Fruit fly (Drosophila melanogaster): Measurements from ENCODE around the gene twin.
A peak's percentile ranks its signal among the peaks of the same experiment; 100 is the strongest.

The twin gene

dm6 chr3R:24151924-24152809, 69.6 kb downstream of the twin start, which contains the start of the genes p38a and CG6178:
Gene p38a (minus strand): TSS chr3R:24152321.
Gene CG6178 (plus strand): TSS chr3R:24152347.
- TF ChIP-seq gl (tag; optimal IDR thresholded peaks at IDR 0.05) = peak; percentile 74
- TF ChIP-seq CG8159 (tag; optimal IDR thresholded peaks at IDR 0.05) = peak; percentile 99
- TF ChIP-seq CG32121 (GFP tag; IDR thresholded peaks at IDR 0.05) = peak; percentile 98
- peak; percentile 98 for TF ChIP-seq CG17806 (tag; optimal IDR thresholded peaks at IDR 0.05)
- peak; percentile 98 for TF ChIP-seq CG8301 (tag; optimal IDR thresholded peaks at IDR 0.05)
- TF ChIP-seq CG13204 (GFP tag; optimal IDR thresholded peaks at IDR 0.05) = peak; percentile 89
- TF ChIP-seq CG9948 (tag; optimal IDR thresholded peaks at IDR 0.05) = peak; percentile 99
- TF ChIP-seq Pif1A (GFP tag; optimal IDR thresholded peaks at IDR 0.05) = peak; percentile 91
- peak; percentile 91 for TF ChIP-seq CG10348 (GFP tag; IDR thresholded peaks at IDR 0.05)
- TF ChIP-seq Ets98B (GFP tag; IDR thresholded peaks at IDR 0.05) = peak; percentile 97
- peak; percentile 97 for TF ChIP-seq Pif1B (GFP tag; optimal IDR thresholded peaks at IDR 0.05)
- TF ChIP-seq D1 (tag; optimal IDR thresholded peaks at IDR 0.05) = no peak
- peak; percentile 63 for TF ChIP-seq EcR (GFP tag; optimal IDR thresholded peaks at IDR 0.05)
- peak; percentile 99 for TF ChIP-seq CG14655 (GFP tag; optimal IDR thresholded peaks at IDR 0.05)
- peak; percentile 99 for TF ChIP-seq CG15710 (tag; optimal IDR thresholded peaks at IDR 0.05)
- peak; percentile 98 for TF ChIP-seq Snoo (tag; optimal IDR thresholded peaks at IDR 0.05)
- peak; percentile 95 for TF ChIP-seq fd96Ca (GFP tag; IDR thresholded peaks at IDR 0.05)
- peak; percentile 89 for TF ChIP-seq CG12605 (GFP tag; IDR thresholded peaks at IDR 0.05)
- peak; percentile 94 for TF ChIP-seq CG34367 (tag; optimal IDR thresholded peaks at IDR 0.05)
- peak; percentile 97 for TF ChIP-seq CG4496 (GFP tag; IDR thresholded peaks at IDR 0.05)
- TF ChIP-seq rn (GFP tag; IDR thresholded peaks at IDR 0.05) = peak; percentile 97

dm6 chr3R:24150103-24150502, 71.7 kb downstream of the twin start, which contains the start of gene p38c:
Gene p38c (minus strand): TSS chr3R:24150203.
- no peak for TF ChIP-seq fd96Ca (GFP tag; IDR thresholded peaks at IDR 0.05)
- no peak for TF ChIP-seq EcR (GFP tag; optimal IDR thresholded peaks at IDR 0.05)
- no peak for TF ChIP-seq D1 (tag; optimal IDR thresholded peaks at IDR 0.05)
- TF ChIP-seq Pif1B (GFP tag; optimal IDR thresholded peaks at IDR 0.05) = no peak
- no peak for TF ChIP-seq CG34367 (tag; optimal IDR thresholded peaks at IDR 0.05)
- no peak for TF ChIP-seq CG17806 (tag; optimal IDR thresholded peaks at IDR 0.05)
- no peak for TF ChIP-seq gl (tag; optimal IDR thresholded peaks at IDR 0.05)
- TF ChIP-seq CG15710 (tag; optimal IDR thresholded peaks at IDR 0.05) = no peak
- TF ChIP-seq CG8159 (tag; optimal IDR thresholded peaks at IDR 0.05) = no peak
- TF ChIP-seq CG4496 (GFP tag; IDR thresholded peaks at IDR 0.05) = no peak
- no peak for TF ChIP-seq CG32121 (GFP tag; IDR thresholded peaks at IDR 0.05)
- TF ChIP-seq CG8301 (tag; optimal IDR thresholded peaks at IDR 0.05) = no peak
- no peak for TF ChIP-seq CG13204 (GFP tag; optimal IDR thresholded peaks at IDR 0.05)
- no peak for TF ChIP-seq Pif1A (GFP tag; optimal IDR thresholded peaks at IDR 0.05)
- no peak for TF ChIP-seq CG10348 (GFP tag; IDR thresholded peaks at IDR 0.05)
- no peak for TF ChIP-seq CG9948 (tag; optimal IDR thresholded peaks at IDR 0.05)
- no peak for TF ChIP-seq Ets98B (GFP tag; IDR thresholded peaks at IDR 0.05)

- TF ChIP-seq Ets98B (GFP tag; IDR thresholded peaks at IDR 0.05) = no peak
- peak; percentile 47 for TF ChIP-seq Pif1A (GFP tag; optimal IDR thresholded peaks at IDR 0.05)
- peak; percentile 2 for TF ChIP-seq Pif1B (GFP tag; optimal IDR thresholded peaks at IDR 0.05)
- no peak for TF ChIP-seq CG14655 (GFP tag; optimal IDR thresholded peaks at IDR 0.05)
- TF ChIP-seq CG34367 (tag; optimal IDR thresholded peaks at IDR 0.05) = no peak
- TF ChIP-seq CG32121 (GFP tag; IDR thresholded peaks at IDR 0.05) = 0 out of 2 replicates have a peak, but pooled peaks have one; percentile 19
Measured at dm6 chr3R:24148838-24149237, 72.9 kb downstream of the twin start, which contains the start of gene Slimp. Gene Slimp (minus strand): TSS chr3R:24148967.
